Worm (Caenorhabditis elegans): Measurements from ENCODE around the gene srlf-18.
A peak's percentile ranks its signal among the peaks of the same experiment; 100 is the strongest.

ce11 chrIV:11130774-11131173, 29.5 kb upstream of the srlf-18 start:
- TF ChIP-seq snpc-4 (tag; optimal IDR thresholded peaks at IDR 0.05): no peak
- no peak for TF ChIP-seq nhr-6 (tag; optimal IDR thresholded peaks at IDR 0.05)
- TF ChIP-seq dmd-4 (tag; optimal IDR thresholded peaks at IDR 0.05): no peak
- no peak for TF ChIP-seq mab-5 (tag; optimal IDR thresholded peaks at IDR 0.05)
- TF ChIP-seq unc-62 (GFP tag; optimal IDR thresholded peaks at IDR 0.05): no peak
- TF ChIP-seq nhr-237 (tag; optimal IDR thresholded peaks at IDR 0.05): no peak
- TF ChIP-seq lin-39 (tag; optimal IDR thresholded peaks at IDR 0.05): no peak
- TF ChIP-seq ama-1 (optimal IDR thresholded peaks at IDR 0.05): no peak
- no peak for TF ChIP-seq lin-13 (GFP tag; optimal IDR thresholded peaks at IDR 0.05)
- no peak for TF ChIP-seq nhr-11 (tag; optimal IDR thresholded peaks at IDR 0.05)
- TF ChIP-seq F13H6.1 (tag; optimal IDR thresholded peaks at IDR 0.05): no peak
- no peak for TF ChIP-seq zag-1 (tag; optimal IDR thresholded peaks at IDR 0.05)
- no peak for TF ChIP-seq nhr-23 (tag; optimal IDR thresholded peaks at IDR 0.05)
- TF ChIP-seq lsy-2 (tag; optimal IDR thresholded peaks at IDR 0.05): peak in 1 of 2 experiments; percentile 16

Data from whole organism, L2 larva.